Worm (Caenorhabditis elegans): ENCODE measurements around the gene F55B11.6.

DNA sequence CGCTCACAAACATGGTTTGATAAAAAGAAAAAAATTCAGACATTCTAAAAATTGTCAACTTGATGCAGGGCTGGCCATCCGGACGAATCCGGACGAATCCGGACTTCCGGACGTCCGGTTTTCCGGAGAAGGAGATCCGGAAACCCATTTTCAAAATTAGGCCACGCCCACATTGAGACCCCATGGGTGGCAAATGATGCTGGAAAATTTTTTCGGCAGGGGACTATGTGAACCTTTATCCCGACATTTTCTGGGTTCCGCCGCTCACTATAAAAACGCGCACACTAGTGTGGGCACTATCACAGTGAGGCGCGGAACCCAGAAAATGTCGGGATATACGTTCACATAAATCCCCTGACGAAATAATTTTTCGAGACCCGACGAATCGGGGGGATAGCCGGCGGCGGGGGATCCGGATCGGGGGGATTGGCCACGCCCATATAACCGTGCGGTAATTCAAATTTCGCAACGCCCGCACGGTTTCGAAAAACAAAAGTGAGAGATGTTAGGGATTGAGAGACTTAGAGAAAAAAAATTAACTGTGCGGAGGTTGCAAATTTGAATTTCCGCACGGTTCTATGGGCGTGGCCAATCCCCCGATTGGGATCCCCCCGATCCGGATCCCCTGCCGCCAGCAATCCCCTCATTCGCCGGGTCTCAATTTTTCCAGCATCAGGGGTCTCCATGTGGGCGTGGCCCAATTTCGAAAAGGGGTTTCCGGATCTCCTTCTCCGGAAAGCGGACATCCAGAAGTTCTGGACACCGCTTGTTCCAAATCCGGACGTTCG lies 29.1 kb downstream of the F55B11.6 start:
- TF ChIP-seq pes-1 (GFP tag; IDR thresholded peaks at IDR 0.05) (no peak), sea-1 (GFP tag; conservative IDR thresholded peaks at IDR 0.05) (no peak), tra-4 (tag; optimal IDR thresholded peaks at IDR 0.05) (no peak), ama-1 (optimal IDR thresholded peaks at IDR 0.05) (no peak), aly-1 (tag; optimal IDR thresholded peaks at IDR 0.05) (no peak), ceh-13 (GFP tag; optimal IDR thresholded peaks at IDR 0.05) (no peak), tbx-37 (GFP tag; conservative IDR thresholded peaks at IDR 0.05) (no peak)
